ENCODE assay signal across 1 fruit fly cellular context in genomic region chrX:8757775-8758363, dm6.
A peak's percentile ranks its signal among the peaks of the same experiment; 100 is the strongest.
TF ChIP-seq lines count a peak whose summit lies in the region.

No protein-coding gene starts in this region.

TF ChIP-seq in whole organism, embryonic, 481 proteins besides CTCF, POLR2A, EP300 and RAD21 (continued from another document):
- TF ChIP-seq CG11504 (tag; optimal IDR thresholded peaks at IDR 0.05; lab: Kevin White, UChicago) (no peak), ash1 (GFP tag; optimal IDR thresholded peaks at IDR 0.05; lab: Kevin White, UChicago) (no peak), Neu2 (GFP tag; optimal IDR thresholded peaks at IDR 0.05; lab: Kevin White, UChicago; ENCODE audit: borderline replicate concordance) (no peak), stwl (tag; optimal IDR thresholded peaks at IDR 0.05; lab: Kevin White, UChicago) (peak; percentile 13), chm (GFP tag; IDR thresholded peaks at IDR 0.05; lab: Robert Waterston, UW) (0 out of 2 replicates have a peak, but pooled peaks have one; percentile 27), vvl (GFP tag; IDR thresholded peaks at IDR 0.05; lab: Robert Waterston, UW) (peak; percentile 45; the same call in 1 of the 2 replicates), CG3726 (GFP tag; IDR thresholded peaks at IDR 0.05; lab: Robert Waterston, UW) (no peak), CG11247 (GFP tag; IDR thresholded peaks at IDR 0.05; lab: Robert Waterston, UW) (no peak), CG10147 (GFP tag; optimal IDR thresholded peaks at IDR 0.05; lab: Kevin White, UChicago) (no peak), rib (GFP tag; IDR thresholded peaks at IDR 0.05; lab: Robert Waterston, UW) (peak; percentile 46; the same call in 1 of the 2 replicates), CG13287 (GFP tag; IDR thresholded peaks at IDR 0.05; lab: Robert Waterston, UW; ENCODE audit: partially characterized antibody) (peak; percentile 30; the same call in 1 of the 2 replicates), CG4854 (GFP tag; optimal IDR thresholded peaks at IDR 0.05; lab: Kevin White, UChicago) (peak; percentile 90), CG4360 (GFP tag; IDR thresholded peaks at IDR 0.05; lab: Robert Waterston, UW) (peak; percentile 46; the same call in 1 of the 2 replicates), CG10321 (GFP tag; IDR thresholded peaks at IDR 0.05; lab: Robert Waterston, UW) (peak; percentile 96), crol (GFP tag; IDR thresholded peaks at IDR 0.05; lab: Robert Waterston, UW) (peak; percentile 31; the same call in 1 of the 2 replicates), scrt (GFP tag; optimal IDR thresholded peaks at IDR 0.05; lab: Kevin White, UChicago) (peak; percentile 66), CG5953 (GFP tag; IDR thresholded peaks at IDR 0.05; lab: Robert Waterston, UW) (0 out of 2 replicates have a peak, but pooled peaks have one; percentile 23), CrebB (tag; optimal IDR thresholded peaks at IDR 0.05; lab: Kevin White, UChicago) (no peak), Med (GFP tag; lab: Kevin White, UChicago) (peak; percentile 53), slp2 (GFP tag; optimal IDR thresholded peaks at IDR 0.05; lab: Kevin White, UChicago) (no peak), CG14667 (GFP tag; IDR thresholded peaks at IDR 0.05; lab: Robert Waterston, UW) (no peak), CG3847 (GFP tag; IDR thresholded peaks at IDR 0.05; lab: Robert Waterston, UW) (0 out of 2 replicates have a peak, but pooled peaks have one; percentile 16), jing (GFP tag; optimal IDR thresholded peaks at IDR 0.05; lab: Kevin White, UChicago) (peak; percentile 9), Chrac-16 (GFP tag; optimal IDR thresholded peaks at IDR 0.05; lab: Kevin White, UChicago) (no peak), CG9932 (GFP tag; IDR thresholded peaks at IDR 0.05; lab: Robert Waterston, UW) (no peak), Ets65A (GFP tag; lab: Kevin White, UChicago) (no peak), CG6175 (GFP tag; IDR thresholded peaks at IDR 0.05; lab: Robert Waterston, UW) (no peak), Pdp1 (GFP tag; optimal IDR thresholded peaks at IDR 0.05; lab: Kevin White, UChicago) (peak in 1 of 2 experiments; percentile 9), CG15479 (GFP tag; optimal IDR thresholded peaks at IDR 0.05; lab: Kevin White, UChicago) (peak; percentile 23), Trl (optimal IDR thresholded peaks at IDR 0.05; lab: Kevin White, UChicago) (peak; percentile 75 to 85), Trl (GFP tag; optimal IDR thresholded peaks at IDR 0.05; lab: Kevin White, UChicago) (no peak), CG34224 (GFP tag; IDR thresholded peaks at IDR 0.05; lab: Robert Waterston, UW; ENCODE audit: partially characterized antibody) (peak; percentile 18; the same call in 1 of the 3 replicates), ham (GFP tag; IDR thresholded peaks at IDR 0.05; lab: Robert Waterston, UW) (no peak), Bgb (GFP tag; IDR thresholded peaks at IDR 0.05; lab: Robert Waterston, UW; ENCODE audit: partially characterized antibody) (peak; percentile 35; the same call in 1 of the 2 replicates), zen2 (GFP tag; IDR thresholded peaks at IDR 0.05; lab: Robert Waterston, UW; ENCODE audit: partially characterized antibody) (peak; percentile 50; the same call in 2 of the 3 replicates), seq (GFP tag; IDR thresholded peaks at IDR 0.05; lab: Robert Waterston, UW) (0 out of 2 replicates have a peak, but pooled peaks have one; percentile 14), sens (GFP tag; lab: Kevin White, UChicago) (peak; percentile 40), Nf-YB (GFP tag; optimal IDR thresholded peaks at IDR 0.05; lab: Kevin White, UChicago) (peak; percentile 93), Camta (GFP tag; optimal IDR thresholded peaks at IDR 0.05; lab: Kevin White, UChicago) (no peak)
